Fruit fly (Drosophila melanogaster) whole organism, prepupa: Measurements from ENCODE around the gene CG5217.
A peak's percentile ranks its signal among the peaks of the same experiment; 100 is the strongest.

Source experiments
- Blimp-1 ChIP-seq: fragments of 200-800 bp; sonication (Bioruptor generic); optimal IDR thresholded peaks from 3 replicates; lab custom pipeline; 2017; ENCODE audit warnings: missing biosample characterization, missing genetic modification characterization, mild to moderate bottlenecking, moderate library complexity, missing genetic modification reagents
- CG10631 ChIP-seq: fragments of 200-800 bp; sonication (Bioruptor generic); optimal IDR thresholded peaks from 2 replicates; lab custom pipeline; 2016; ENCODE audit warnings: missing biosample characterization, missing genetic modification characterization
- CG11294 ChIP-seq: fragments of 200-800 bp; sonication (Bioruptor generic); IDR thresholded peaks from 2 replicates; pipeline ENCODE4 v1.3.6; 2022; ENCODE audit warnings: missing biosample characterization, missing genetic modification characterization
- CG11762 ChIP-seq: fragments of 200-800 bp; sonication (Bioruptor generic); optimal IDR thresholded peaks from 3 replicates; lab custom pipeline; 2016; ENCODE audit warnings: missing biosample characterization, missing genetic modification characterization; ENCODE audit not compliant: insufficient read depth
- CG1621 ChIP-seq: fragments of 200-800 bp; sonication (Bioruptor generic); optimal IDR thresholded peaks from 3 replicates; lab custom pipeline; 2018; ENCODE audit warnings: missing biosample characterization, mild to moderate bottlenecking, missing genetic modification characterization
- CG3032 ChIP-seq: fragments of 200-800 bp; optimal IDR thresholded peaks from 2 replicates; lab custom pipeline; 2019; ENCODE audit warnings: missing biosample characterization, mild to moderate bottlenecking, missing genetic modification characterization, moderate library complexity
- CG31627 ChIP-seq: fragments of 200-800 bp; sonication (Bioruptor generic); optimal IDR thresholded peaks from 3 replicates; lab custom pipeline; 2016; ENCODE audit warnings: missing biosample characterization, missing genetic modification characterization
- CG32006 ChIP-seq: fragments of 200-800 bp; sonication (Bioruptor generic); optimal IDR thresholded peaks from 3 replicates; lab custom pipeline; 2017; ENCODE audit warnings: missing biosample characterization, mild to moderate bottlenecking, missing genetic modification characterization
- CG34406 ChIP-seq: fragments of 200-800 bp; sonication (Bioruptor generic); optimal IDR thresholded peaks from 3 replicates; lab custom pipeline; 2016; ENCODE audit warnings: missing biosample characterization, missing genetic modification characterization
- CG4318 ChIP-seq: fragments of 200-800 bp; sonication (Bioruptor generic); optimal IDR thresholded peaks from 3 replicates; lab custom pipeline; 2017; ENCODE audit warnings: missing biosample characterization, mild to moderate bottlenecking, missing genetic modification characterization
- CG6276 ChIP-seq: fragments of 200-800 bp; sonication (Bioruptor generic); optimal IDR thresholded peaks from 2 replicates; lab custom pipeline; 2017; ENCODE audit warnings: missing biosample characterization, mild to moderate bottlenecking, missing genetic modification characterization
- CG6792 ChIP-seq: fragments of 200-800 bp; sonication (Bioruptor generic); optimal IDR thresholded peaks from 3 replicates; lab custom pipeline; 2016; ENCODE audit warnings: missing biosample characterization, missing genetic modification characterization
- CG6808 ChIP-seq: fragments of 200-800 bp; sonication (Bioruptor generic); optimal IDR thresholded peaks from 3 replicates; lab custom pipeline; 2017; ENCODE audit warnings: missing biosample characterization, missing genetic modification characterization, mild to moderate bottlenecking, moderate library complexity, missing genetic modification reagents
- CG6854 ChIP-seq: fragments of 200-800 bp; sonication (Bioruptor generic); optimal IDR thresholded peaks from 2 replicates; lab custom pipeline; 2017; ENCODE audit warnings: missing biosample characterization, mild to moderate bottlenecking, missing genetic modification characterization
- CG7368 ChIP-seq: fragments of 200-800 bp; sonication (Bioruptor generic); optimal IDR thresholded peaks from 3 replicates; lab custom pipeline; 2016; ENCODE audit warnings: missing biosample characterization, missing genetic modification characterization
- CG8119 ChIP-seq: fragments of 200-800 bp; sonication (Bioruptor generic); IDR thresholded peaks from 3 replicates; pipeline ENCODE4 v1.3.6; 2022; ENCODE audit warnings: missing biosample characterization, missing genetic modification characterization
- CG8632 ChIP-seq: fragments of 200-800 bp; sonication (Bioruptor generic); optimal IDR thresholded peaks from 3 replicates; lab custom pipeline; 2016; ENCODE audit warnings: missing biosample characterization, missing genetic modification characterization
- CG9139 ChIP-seq: fragments of 200-800 bp; sonication (Bioruptor generic); optimal IDR thresholded peaks from 3 replicates; lab custom pipeline; 2017; ENCODE audit warnings: missing biosample characterization, mild to moderate bottlenecking, missing genetic modification characterization
- Eip75B ChIP-seq: fragments of 200-800 bp; sonication (Bioruptor generic); optimal IDR thresholded peaks from 3 replicates; lab custom pipeline; 2016; ENCODE audit warnings: missing biosample characterization, missing genetic modification characterization
- Eip78C ChIP-seq: fragments of 200-800 bp; sonication (Bioruptor generic); peaks from one replicate; lab custom pipeline; 2016; ENCODE audit warnings: missing biosample characterization, missing genetic modification characterization
- Ets21C ChIP-seq: fragments of 200-800 bp; sonication (Bioruptor generic); optimal IDR thresholded peaks from 3 replicates; lab custom pipeline; 2016; ENCODE audit warnings: missing biosample characterization, missing genetic modification characterization
- Ets96B ChIP-seq: fragments of 200-800 bp; optimal IDR thresholded peaks from 2 replicates; lab custom pipeline; 2019; ENCODE audit warnings: missing biosample characterization, mild to moderate bottlenecking, missing genetic modification characterization, moderate library complexity
- Gug ChIP-seq: fragments of 200-800 bp; sonication (Bioruptor generic); IDR thresholded peaks from 2 replicates; pipeline ENCODE4 v1.3.6; 2022; ENCODE audit warnings: missing biosample characterization, missing genetic modification characterization
- Hr39 ChIP-seq: fragments of 200-800 bp; sonication (Bioruptor generic); optimal IDR thresholded peaks from 2 replicates; lab custom pipeline; 2016; ENCODE audit warnings: missing biosample characterization, missing genetic modification characterization
- Lpt ChIP-seq: fragments of 200-800 bp; sonication (Bioruptor generic); optimal IDR thresholded peaks from 3 replicates; lab custom pipeline; 2016; ENCODE audit warnings: missing biosample characterization, missing genetic modification characterization
- Met ChIP-seq: fragments of 200-800 bp; sonication (Bioruptor generic); optimal IDR thresholded peaks from 3 replicates; lab custom pipeline; 2016; ENCODE audit warnings: missing biosample characterization, missing genetic modification characterization
- OdsH ChIP-seq: fragments of 200-800 bp; sonication (Bioruptor generic); optimal IDR thresholded peaks from 3 replicates; lab custom pipeline; 2016; ENCODE audit warnings: missing biosample characterization, missing genetic modification characterization
- Smox ChIP-seq: fragments of 200-800 bp; sonication (Bioruptor generic); optimal IDR thresholded peaks from 3 replicates; lab custom pipeline; 2016; ENCODE audit warnings: missing biosample characterization, missing genetic modification characterization
- Sox102F ChIP-seq: fragments of 200-800 bp; sonication (Bioruptor generic); optimal IDR thresholded peaks from 2 replicates; lab custom pipeline; 2016; ENCODE audit warnings: missing biosample characterization, mild to moderate bottlenecking, missing genetic modification characterization
- Sox14 ChIP-seq: fragments of 200-800 bp; sonication (Bioruptor generic); optimal IDR thresholded peaks from 3 replicates; lab custom pipeline; 2016; ENCODE audit warnings: missing biosample characterization, missing genetic modification characterization
- acj6 ChIP-seq: fragments of 200-800 bp; sonication (Bioruptor generic); optimal IDR thresholded peaks from 3 replicates; lab custom pipeline; 2016; ENCODE audit warnings: missing biosample characterization, missing genetic modification characterization
- cyc ChIP-seq: fragments of 200-800 bp; sonication (Bioruptor generic); optimal IDR thresholded peaks from 3 replicates; lab custom pipeline; 2016; ENCODE audit warnings: missing biosample characterization, missing genetic modification characterization
- dac ChIP-seq: fragments of 200-800 bp; sonication (Bioruptor generic); optimal IDR thresholded peaks from 2 replicates; lab custom pipeline; 2017; ENCODE audit warnings: missing biosample characterization, mild to moderate bottlenecking, missing genetic modification characterization
- dsx ChIP-seq: fragments of 200-800 bp; optimal IDR thresholded peaks from 3 replicates; lab custom pipeline; 2019; ENCODE audit warnings: missing biosample characterization, mild to moderate bottlenecking, missing genetic modification characterization, moderate library complexity; ENCODE audit not compliant: poor library complexity, severe bottlenecking
- eg ChIP-seq: fragments of 200-800 bp; sonication (Bioruptor generic); IDR thresholded peaks from 3 replicates; pipeline ENCODE4 v1.3.6; 2022; ENCODE audit warnings: missing biosample characterization, missing genetic modification characterization
- esn ChIP-seq: fragments of 200-800 bp; sonication (Bioruptor generic); optimal IDR thresholded peaks from 2 replicates; lab custom pipeline; 2016; ENCODE audit warnings: missing biosample characterization, mild to moderate bottlenecking, missing genetic modification characterization, moderate library complexity
- fd59A ChIP-seq: fragments of 200-800 bp; sonication (Bioruptor generic); optimal IDR thresholded peaks from 2 replicates; lab custom pipeline; 2017; ENCODE audit warnings: missing biosample characterization, mild to moderate bottlenecking, missing genetic modification characterization, missing genetic modification reagents
- fd85E ChIP-seq: fragments of 200-800 bp; sonication (Bioruptor generic); optimal IDR thresholded peaks from 3 replicates; lab custom pipeline; 2016; ENCODE audit warnings: missing biosample characterization, missing genetic modification characterization
- fkh ChIP-seq: fragments of 200-800 bp; sonication (Bioruptor generic); optimal IDR thresholded peaks from 3 replicates; lab custom pipeline; 2017; ENCODE audit warnings: missing biosample characterization, mild to moderate bottlenecking, missing genetic modification characterization, moderate library complexity
- net ChIP-seq: fragments of 200-800 bp; sonication (Bioruptor generic); optimal IDR thresholded peaks from 3 replicates; lab custom pipeline; 2016; ENCODE audit warnings: missing biosample characterization, missing genetic modification characterization
- pdm3 ChIP-seq: fragments of 200-800 bp; sonication (Bioruptor generic); optimal IDR thresholded peaks from 3 replicates; lab custom pipeline; 2016; ENCODE audit warnings: missing biosample characterization, missing genetic modification characterization
- spab ChIP-seq: fragments of 200-800 bp; sonication (Bioruptor generic); optimal IDR thresholded peaks from 2 replicates; lab custom pipeline; 2017; ENCODE audit warnings: missing biosample characterization, mild to moderate bottlenecking, missing genetic modification characterization, missing genetic modification reagents
- ss ChIP-seq, 2 experiments: fragments of 200-800 bp; sonication (Bioruptor generic); optimal IDR thresholded peaks; 2 replicates in 1 of 2; 3 replicates in 1 of 2; lab custom pipeline; 2017 to 2018; ENCODE audit warnings: mild to moderate bottlenecking in 2 of 2, missing biosample characterization in 2 of 2, missing genetic modification characterization in 2 of 2, moderate library complexity in 1 of 2
- svp ChIP-seq: fragments of 200-800 bp; sonication (Bioruptor generic); peaks from one replicate; lab custom pipeline; 2016; ENCODE audit warnings: missing biosample characterization, missing genetic modification characterization
- topi ChIP-seq: fragments of 200-800 bp; sonication (Bioruptor generic); optimal IDR thresholded peaks from 3 replicates; lab custom pipeline; 2016; ENCODE audit warnings: missing biosample characterization, missing genetic modification characterization

Gene CG5217

DNA sequence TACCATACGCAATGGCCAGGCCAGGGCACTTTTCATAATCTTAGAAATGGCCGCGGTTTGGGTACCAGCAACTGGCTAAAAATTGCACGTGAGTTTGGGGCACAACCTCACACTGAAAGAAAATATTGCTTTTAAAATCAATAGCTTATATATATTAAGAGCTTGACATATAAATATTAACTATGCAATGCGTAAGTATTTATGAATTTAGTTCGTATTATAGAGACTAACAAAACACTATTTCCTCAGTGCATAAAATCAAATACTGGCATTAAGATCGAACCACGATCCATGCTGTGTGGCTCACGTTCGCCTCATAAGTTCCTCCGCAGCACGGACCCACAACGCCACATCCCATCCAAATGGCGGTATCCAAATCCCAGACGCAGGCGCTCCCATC lies 35.6 kb upstream of the CG5217 start (continued):
- TF ChIP-seq Sox14 (peak; percentile 43), Smox (peak; percentile 54), CG4318 (GFP tag; lab: Kevin White, UChicago) (no peak), Gug (peak; percentile 39), Lpt (GFP tag; lab: Kevin White, UChicago) (no peak), Met (peak; percentile 73), dsx (peak; percentile 53), pdm3 (peak; percentile 14), dac (no peak), Eip78C (GFP tag; lab: Kevin White, UChicago) (peak; percentile 92), CG6792 (GFP tag; lab: Kevin White, UChicago) (peak; percentile 43), spab (GFP tag; lab: Kevin White, UChicago) (peak; percentile 54), Hr39 (GFP tag; lab: Kevin White, UChicago) (peak; percentile 43), fd85E (GFP tag; lab: Kevin White, UChicago) (no peak), fd59A (GFP tag; lab: Kevin White, UChicago) (peak; percentile 25), CG31627 (GFP tag; lab: Kevin White, UChicago) (peak; percentile 53), fkh (no peak), Ets96B (tag; lab: Kevin White, UChicago) (peak; percentile 72), CG34406 (GFP tag; lab: Kevin White, UChicago) (no peak), Sox102F (GFP tag; lab: Kevin White, UChicago) (peak; percentile 46), esn (GFP tag; lab: Kevin White, UChicago) (peak; percentile 74), acj6 (GFP tag; lab: Kevin White, UChicago) (peak; percentile 52), net (GFP tag; lab: Kevin White, UChicago) (no peak), CG1621 (tag; lab: Kevin White, UChicago) (peak; percentile 10), CG10631 (GFP tag; lab: Kevin White, UChicago) (peak; percentile 54), CG8119 (peak; percentile 49; the same call in 2 of the 3 replicates), Ets21C (GFP tag; lab: Kevin White, UChicago) (peak; percentile 27), CG7368 (GFP tag; lab: Kevin White, UChicago) (no peak), CG6854 (GFP tag; lab: Kevin White, UChicago) (no peak)

DNA sequence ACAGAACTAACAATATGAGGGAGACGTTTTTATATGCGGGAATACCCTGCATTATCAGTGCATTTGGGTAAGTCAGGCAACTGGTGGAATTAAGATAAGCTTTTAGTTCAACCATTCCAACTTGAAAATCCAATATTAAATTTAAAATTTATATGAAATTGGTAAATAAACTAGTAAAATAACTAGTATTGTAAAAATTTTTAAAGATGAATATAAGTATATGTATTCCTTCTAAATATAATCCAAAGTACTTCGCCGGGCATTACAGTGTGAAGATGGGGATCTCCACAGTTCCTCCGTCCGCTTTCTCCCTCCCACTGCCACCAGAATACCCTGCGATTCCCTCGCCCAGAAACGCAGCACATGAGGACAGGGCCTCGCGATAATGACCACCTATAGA lies 34.9 kb upstream of the CG5217 start:
- no peak for TF ChIP-seq Gug
- TF ChIP-seq CG31627 (GFP tag; lab: Kevin White, UChicago): no peak
- peak; percentile 19 for TF ChIP-seq OdsH (GFP tag; lab: Kevin White, UChicago)
- TF ChIP-seq CG3032 (tag; lab: Kevin White, UChicago): peak; percentile 53
- TF ChIP-seq acj6 (GFP tag; lab: Kevin White, UChicago): peak; percentile 40
- peak; percentile 20 for TF ChIP-seq CG10631 (GFP tag; lab: Kevin White, UChicago)
- no peak for TF ChIP-seq Eip75B (GFP tag; lab: Kevin White, UChicago)
- TF ChIP-seq Ets96B (tag; lab: Kevin White, UChicago): peak; percentile 57
- TF ChIP-seq dsx: peak; percentile 28
- no peak for TF ChIP-seq dac
- no peak for TF ChIP-seq fd85E (GFP tag; lab: Kevin White, UChicago)

DNA sequence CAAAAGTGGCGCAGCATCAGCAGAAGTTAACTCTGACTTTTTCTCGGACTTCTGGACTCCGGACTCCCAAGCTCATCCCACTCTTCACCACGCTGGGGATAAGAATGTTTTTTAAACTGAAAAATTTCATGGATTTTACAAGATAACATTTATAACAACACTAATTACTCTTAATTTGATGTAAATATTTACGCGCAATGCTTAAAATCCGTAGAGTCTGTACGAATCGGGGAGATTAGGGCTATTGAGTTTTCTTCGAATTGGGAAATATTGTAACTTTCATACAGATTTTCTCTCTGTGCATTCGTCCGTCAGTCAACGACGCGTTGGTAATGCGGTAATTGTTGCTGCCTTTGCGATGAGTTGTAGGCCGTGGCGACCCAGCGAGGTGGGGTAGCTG lies 34.3 kb upstream of the CG5217 start:
- TF ChIP-seq fkh (no peak), eg (GFP tag; lab: Robert Waterston, UW) (no peak), ss (GFP tag; optimal IDR thresholded peaks at IDR 0.05; lab: Kevin White, UChicago) (peak; percentile 45 to 69), Lpt (GFP tag; lab: Kevin White, UChicago) (no peak), CG11294 (no peak), Eip78C (GFP tag; lab: Kevin White, UChicago) (peak; percentile 94), Ets21C (GFP tag; lab: Kevin White, UChicago) (peak; percentile 43), OdsH (GFP tag; lab: Kevin White, UChicago) (peak; percentile 66), CG8119 (no peak), acj6 (GFP tag; lab: Kevin White, UChicago) (peak; percentile 49), Eip75B (GFP tag; lab: Kevin White, UChicago) (peak; percentile 69), CG9139 (GFP tag; lab: Kevin White, UChicago) (peak; percentile 62), CG6276 (GFP tag; lab: Kevin White, UChicago) (no peak), Smox (peak; percentile 69), Gug (no peak), topi (GFP tag; lab: Kevin White, UChicago) (peak; percentile 76), CG11762 (GFP tag; lab: Kevin White, UChicago) (peak; percentile 22), dac (no peak), cyc (GFP tag; lab: Kevin White, UChicago) (peak; percentile 63), Blimp-1 (GFP tag; lab: Kevin White, UChicago) (no peak), pdm3 (peak; percentile 65), svp (GFP tag; lab: Kevin White, UChicago) (peak; percentile 84), CG8632 (GFP tag; lab: Kevin White, UChicago) (peak; percentile 54), Met (peak; percentile 78), Hr39 (GFP tag; lab: Kevin White, UChicago) (peak; percentile 72), fd85E (GFP tag; lab: Kevin White, UChicago) (no peak), CG6808 (GFP tag; lab: Kevin White, UChicago) (peak; percentile 70), CG32006 (GFP tag; lab: Kevin White, UChicago) (no peak)
